Worm (Caenorhabditis elegans) whole organism, L3 larva: ENCODE results near the gene nspb-9.

Experiments
- R02D3.7 ChIP-seq: fragments of 150-350 bp; optimal IDR thresholded peaks from 2 replicates; lab custom pipeline; 2014; ENCODE audit warnings: missing biosample characterization, missing genetic modification characterization
- ZK546.5 ChIP-seq: sonication (generic microtip); optimal IDR thresholded peaks from 2 replicates; lab custom pipeline; 2017; ENCODE audit warnings: missing biosample characterization, missing genetic modification characterization
- aly-2 ChIP-seq: fragments of 150-350 bp; optimal IDR thresholded peaks from 2 replicates; lab custom pipeline; 2014; ENCODE audit warnings: missing biosample characterization, missing genetic modification characterization
- ama-1 ChIP-seq: fragments of 150-350 bp; optimal IDR thresholded peaks from 2 replicates; lab custom pipeline; 2018
- ceh-16 ChIP-seq: sonication (generic microtip); optimal IDR thresholded peaks from 2 replicates; lab custom pipeline; 2017; ENCODE audit warnings: missing biosample characterization, missing genetic modification characterization
- egl-27 ChIP-seq: sonication (generic microtip); optimal IDR thresholded peaks from 4 replicates; lab custom pipeline; 2017; ENCODE audit warnings: missing biosample characterization, missing genetic modification reagents, missing genetic modification characterization
- elt-1 ChIP-seq: fragments of 150-350 bp; optimal IDR thresholded peaks from 2 replicates; lab custom pipeline; 2014; ENCODE audit warnings: missing biosample characterization, missing genetic modification characterization
- elt-3 ChIP-seq, 3 experiments: fragments of 150-350 bp in 1 of 3; sonication (generic microtip) in 2 of 3; optimal IDR thresholded peaks; 2 replicates in 2 of 3; 4 replicates in 1 of 3; lab custom pipeline; 2014 to 2017; ENCODE audit warnings: missing biosample characterization in 3 of 3, missing genetic modification characterization in 3 of 3
- fkh-2 ChIP-seq: fragments of 150-350 bp; optimal IDR thresholded peaks from 2 replicates; lab custom pipeline; 2014; ENCODE audit warnings: missing biosample characterization, missing genetic modification reagents, missing genetic modification characterization
- fos-1 ChIP-seq: fragments of 150-350 bp; optimal IDR thresholded peaks from 2 replicates; lab custom pipeline; 2014; ENCODE audit warnings: missing biosample characterization, missing genetic modification characterization
- hmg-11 ChIP-seq: sonication (generic microtip); optimal IDR thresholded peaks from 2 replicates; lab custom pipeline; 2016; ENCODE audit warnings: missing genetic modification characterization, missing compliant biosample characterization
- jun-1 ChIP-seq: fragments of 150-350 bp; optimal IDR thresholded peaks from 2 replicates; lab custom pipeline; 2014; ENCODE audit warnings: missing biosample characterization, missing genetic modification reagents, missing genetic modification characterization
- lin-15B ChIP-seq: fragments of 150-350 bp; optimal IDR thresholded peaks from 2 replicates; lab custom pipeline; 2014; ENCODE audit warnings: missing biosample characterization, missing genetic modification characterization
- lin-39 ChIP-seq: fragments of 150-350 bp; optimal IDR thresholded peaks from 2 replicates; lab custom pipeline; 2018; ENCODE audit warnings: missing biosample characterization, missing genetic modification reagents, missing genetic modification characterization
- lsy-12 ChIP-seq: sonication (generic microtip); optimal IDR thresholded peaks from 2 replicates; lab custom pipeline; 2016; ENCODE audit warnings: mild to moderate bottlenecking, missing genetic modification characterization, missing compliant biosample characterization
- nfya-1 ChIP-seq: sonication (generic microtip); optimal IDR thresholded peaks from 2 replicates; lab custom pipeline; 2017; ENCODE audit warnings: missing genetic modification characterization, mild to moderate bottlenecking, missing compliant biosample characterization, antibody characterized with exemption, moderate library complexity; ENCODE audit not compliant: insufficient read depth
- nhr-11 ChIP-seq: fragments of 150-350 bp; optimal IDR thresholded peaks from 2 replicates; lab custom pipeline; 2014; ENCODE audit warnings: missing biosample characterization, missing genetic modification characterization
- nhr-23 ChIP-seq: fragments of 150-350 bp; optimal IDR thresholded peaks from 2 replicates; lab custom pipeline; 2014; ENCODE audit warnings: missing biosample characterization, missing genetic modification reagents, missing genetic modification characterization
- nhr-237 ChIP-seq: fragments of 150-350 bp; optimal IDR thresholded peaks from 2 replicates; lab custom pipeline; 2014; ENCODE audit warnings: missing biosample characterization, missing genetic modification characterization
- nhr-25 ChIP-seq: sonication (generic microtip); optimal IDR thresholded peaks from 2 replicates; lab custom pipeline; 2017; ENCODE audit warnings: missing biosample characterization, missing genetic modification characterization
- nhr-28 ChIP-seq: fragments of 150-350 bp; optimal IDR thresholded peaks from 2 replicates; lab custom pipeline; 2014; ENCODE audit warnings: missing biosample characterization, missing genetic modification characterization
- nhr-43 ChIP-seq: sonication (generic microtip); optimal IDR thresholded peaks from 2 replicates; lab custom pipeline; 2016; ENCODE audit warnings: mild to moderate bottlenecking, missing genetic modification characterization, missing compliant biosample characterization; ENCODE audit not compliant: poor library complexity, severe bottlenecking
- nhr-67 ChIP-seq: fragments of 150-350 bp; optimal IDR thresholded peaks from 2 replicates; lab custom pipeline; 2014; ENCODE audit warnings: missing biosample characterization, missing genetic modification characterization
- nhr-76 ChIP-seq: fragments of 150-350 bp; sonication (generic microtip); optimal IDR thresholded peaks from 5 replicates; lab custom pipeline; 2014; ENCODE audit warnings: missing biosample characterization, missing genetic modification characterization
- nhr-77 ChIP-seq: fragments of 150-350 bp; optimal IDR thresholded peaks from 2 replicates; lab custom pipeline; 2014; ENCODE audit warnings: missing biosample characterization, missing genetic modification characterization
- skn-1 ChIP-seq: fragments of 150-350 bp; optimal IDR thresholded peaks from 2 replicates; lab custom pipeline; 2014; ENCODE audit warnings: missing biosample characterization, missing genetic modification characterization
- snpc-4 ChIP-seq: fragments of 150-350 bp; optimal IDR thresholded peaks from 2 replicates; lab custom pipeline; 2014; ENCODE audit warnings: missing biosample characterization, missing genetic modification characterization
- tbx-2 ChIP-seq: sonication (generic microtip); optimal IDR thresholded peaks from 2 replicates; lab custom pipeline; 2016; ENCODE audit warnings: mild to moderate bottlenecking, missing genetic modification characterization, missing compliant biosample characterization
- unc-39 ChIP-seq: sonication (generic microtip); optimal IDR thresholded peaks from 4 replicates; lab custom pipeline; 2017; ENCODE audit warnings: missing biosample characterization, missing genetic modification characterization
- unc-62 ChIP-seq: fragments of 150-350 bp; sonication (generic microtip); optimal IDR thresholded peaks from 4 replicates; lab custom pipeline; 2014; ENCODE audit warnings: missing biosample characterization, missing genetic modification reagents, missing genetic modification characterization
- zag-1 ChIP-seq: fragments of 150-350 bp; optimal IDR thresholded peaks from 2 replicates; lab custom pipeline; 2014; ENCODE audit warnings: missing biosample characterization, missing genetic modification characterization
- ztf-11 ChIP-seq: fragments of 150-350 bp; optimal IDR thresholded peaks from 2 replicates; lab custom pipeline; 2014; ENCODE audit warnings: missing biosample characterization, missing genetic modification characterization
- ztf-4 ChIP-seq: fragments of 150-350 bp; optimal IDR thresholded peaks from 2 replicates; lab custom pipeline; 2014; ENCODE audit warnings: missing biosample characterization, missing genetic modification characterization

The nspb-9 gene

DNA sequence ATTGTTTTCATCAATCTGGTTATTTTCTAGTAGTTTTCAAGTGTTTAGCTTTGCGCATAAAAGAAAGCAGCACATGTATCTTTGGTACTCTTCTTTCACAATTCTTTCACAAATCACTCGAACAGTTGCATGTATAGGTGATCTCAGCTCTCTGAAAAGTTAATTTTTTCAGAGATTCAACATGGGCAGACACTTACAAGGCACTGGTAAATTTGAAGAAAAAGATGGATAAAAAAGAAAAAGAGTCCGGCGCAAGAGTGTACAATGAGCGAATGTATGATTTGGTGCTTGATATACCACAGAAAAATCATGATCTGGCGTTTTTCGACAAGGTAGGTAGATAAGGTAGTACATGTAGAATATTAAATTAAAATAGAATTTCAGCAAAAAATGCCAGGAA, 37.5 kb downstream of the nspb-9 start:
- TF ChIP-seq nhr-11 (tag; lab: Kevin White, UChicago) (no peak), egl-27 (tag; lab: Kevin White, UChicago) (no peak), snpc-4 (tag; lab: Kevin White, UChicago) (no peak), nhr-237 (tag; lab: Kevin White, UChicago) (no peak), nhr-77 (tag; lab: Kevin White, UChicago) (no peak), nhr-25 (no peak), fos-1 (tag; lab: Kevin White, UChicago) (no peak), nhr-43 (tag; lab: Kevin White, UChicago) (no peak), unc-62 (GFP tag; lab: Kevin White, UChicago) (no peak), fkh-2 (tag; lab: Kevin White, UChicago) (no peak)

DNA sequence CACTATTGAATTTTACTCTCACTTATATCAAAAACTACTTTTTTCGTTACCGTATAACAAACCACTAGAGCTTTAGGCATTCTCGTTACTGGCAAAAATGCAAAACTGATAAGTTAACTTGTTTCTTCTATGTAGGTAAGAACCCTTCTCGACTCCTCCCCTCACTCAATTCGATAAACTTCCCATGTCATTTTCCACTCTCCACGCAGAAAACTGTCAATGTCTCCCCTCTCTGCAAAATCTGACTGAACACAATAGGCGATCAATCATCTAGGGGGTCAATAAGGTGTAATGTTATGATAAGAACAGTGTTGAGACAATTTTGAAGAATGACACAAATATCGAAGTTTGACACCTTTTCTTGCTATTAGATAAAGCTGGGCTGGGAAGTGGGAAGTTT, 38.1 kb downstream of the nspb-9 start:
- TF ChIP-seq jun-1 (tag; lab: Kevin White, UChicago): no peak
- TF ChIP-seq ZK546.5 (tag; lab: Kevin White, UChicago): no peak
- TF ChIP-seq nhr-43 (tag; lab: Kevin White, UChicago): no peak
- no peak for TF ChIP-seq fkh-2 (tag; lab: Kevin White, UChicago)
- TF ChIP-seq egl-27 (tag; lab: Kevin White, UChicago): no peak
- no peak for TF ChIP-seq R02D3.7 (tag; lab: Kevin White, UChicago)
- TF ChIP-seq nhr-25: peak; percentile 19
- no peak for TF ChIP-seq nhr-11 (tag; lab: Kevin White, UChicago)
- TF ChIP-seq fos-1 (tag; lab: Kevin White, UChicago): no peak
- TF ChIP-seq elt-3 (tag; optimal IDR thresholded peaks at IDR 0.05; lab: Kevin White, UChicago): no peak
- TF ChIP-seq lin-15B (tag; lab: Kevin White, UChicago): no peak
- peak; percentile 10 for TF ChIP-seq nhr-23 (tag; lab: Kevin White, UChicago)

DNA sequence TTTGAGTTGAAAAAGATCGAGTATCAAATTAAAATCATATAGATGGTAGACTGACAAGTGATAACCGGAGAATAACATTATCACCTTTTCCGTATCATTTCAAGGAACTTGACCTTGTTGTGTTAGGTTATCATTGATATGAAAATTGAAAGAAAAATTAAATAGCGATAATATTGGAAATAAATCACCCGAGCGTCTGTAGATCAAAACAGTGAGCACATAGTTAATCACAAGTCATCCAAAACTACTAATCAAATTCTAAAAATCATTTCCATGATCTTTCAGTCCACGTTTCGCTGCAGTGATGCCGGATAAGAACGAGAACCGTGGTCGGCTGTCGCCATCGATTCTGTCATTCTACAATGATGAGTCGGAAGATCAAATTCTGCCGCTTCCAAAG, 39.1 kb downstream of the nspb-9 start:
- TF ChIP-seq nfya-1 (tag; lab: Kevin White, UChicago): no peak
- TF ChIP-seq elt-3 (tag; optimal IDR thresholded peaks at IDR 0.05; lab: Kevin White, UChicago): peak in 2 of 3 experiments; percentile 3 to 68
- TF ChIP-seq nhr-43 (tag; lab: Kevin White, UChicago): peak; percentile 74
- TF ChIP-seq, all 47 proteins: peak for 2

DNA sequence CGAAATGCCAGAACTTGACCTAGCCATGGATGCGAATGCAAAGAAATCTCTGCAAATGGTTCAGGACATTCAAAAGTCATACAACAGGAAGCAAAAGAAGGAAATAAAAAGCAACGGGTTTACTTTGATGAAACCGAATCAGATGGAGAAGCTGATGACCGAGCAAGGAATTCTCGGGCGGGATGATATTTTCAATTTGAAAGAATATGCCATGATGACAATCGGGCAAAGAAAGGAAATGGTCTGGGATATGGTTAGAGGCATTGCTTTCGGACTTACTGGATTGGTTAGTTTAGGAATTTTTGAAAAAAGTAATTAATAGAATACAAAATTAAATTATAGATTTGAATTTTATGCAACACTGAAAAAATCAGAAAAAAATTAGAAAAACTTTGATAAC, 40.1 kb downstream of the nspb-9 start:
- TF ChIP-seq aly-2 (no peak), nhr-28 (tag; lab: Kevin White, UChicago) (no peak), nhr-237 (tag; lab: Kevin White, UChicago) (no peak), ama-1 (lab: Kevin White, UChicago) (no peak), lsy-12 (tag; lab: Kevin White, UChicago) (no peak), tbx-2 (tag; lab: Kevin White, UChicago) (no peak), lin-39 (tag; lab: Kevin White, UChicago) (no peak), jun-1 (tag; lab: Kevin White, UChicago) (no peak), nhr-11 (tag; lab: Kevin White, UChicago) (no peak), ztf-4 (no peak), hmg-11 (tag; lab: Kevin White, UChicago) (no peak), skn-1 (tag; lab: Kevin White, UChicago) (no peak)

- no peak for TF ChIP-seq nhr-23 (tag; lab: Kevin White, UChicago)
- TF ChIP-seq nhr-11 (tag; lab: Kevin White, UChicago): no peak
- TF ChIP-seq nhr-67 (tag; lab: Kevin White, UChicago): no peak
- TF ChIP-seq ztf-11 (tag; lab: Kevin White, UChicago): no peak
- TF ChIP-seq unc-39 (tag; lab: Kevin White, UChicago): no peak
- TF ChIP-seq nhr-237 (tag; lab: Kevin White, UChicago): no peak
- TF ChIP-seq ceh-16 (tag; lab: Kevin White, UChicago): no peak
- TF ChIP-seq elt-1: no peak
- no peak for TF ChIP-seq nhr-77 (tag; lab: Kevin White, UChicago)
- TF ChIP-seq zag-1: no peak
- TF ChIP-seq nhr-76 (tag; lab: Kevin White, UChicago): no peak
- no peak for TF ChIP-seq ama-1 (lab: Kevin White, UChicago)
- no peak for TF ChIP-seq lin-39 (tag; lab: Kevin White, UChicago)
Observed at ce11 chrII:14622758-14623157, 42.1 kb downstream of the nspb-9 start, which contains the start of gene mltn-10. TSS of gene mltn-10 (plus strand) at chrII:14623058.
